Worm (Caenorhabditis elegans) whole organism, early embryonic: Measurements from ENCODE around the gene srt-34.

Experiments used
- B0310.2 ChIP-seq: sonication (generic microtip); optimal IDR thresholded peaks from 2 replicates; lab custom pipeline; 2016; ENCODE audit warnings: mild to moderate bottlenecking, missing genetic modification characterization, missing compliant biosample characterization
- F13C5.2 ChIP-seq: sonication (generic microtip); optimal IDR thresholded peaks from 2 replicates; lab custom pipeline; 2017; ENCODE audit warnings: mild to moderate bottlenecking, missing genetic modification characterization, inconsistent platforms, missing compliant biosample characterization
- aly-1 ChIP-seq: sonication (generic microtip); optimal IDR thresholded peaks from 2 replicates; lab custom pipeline; 2016; ENCODE audit warnings: missing genetic modification characterization, missing compliant biosample characterization
- ama-1 ChIP-seq: fragments of 150-350 bp; optimal IDR thresholded peaks from 2 replicates; lab custom pipeline; 2014
- ceh-13 ChIP-seq: fragments of 200-800 bp; sonication (Bioruptor generic); optimal IDR thresholded peaks from 2 replicates; lab custom pipeline; 2018; ENCODE audit warnings: mild to moderate bottlenecking, missing genetic modification characterization, missing compliant biosample characterization
- ceh-36 ChIP-seq: sonication (generic microtip); optimal IDR thresholded peaks from 2 replicates; lab custom pipeline; 2016; ENCODE audit warnings: missing genetic modification characterization, inconsistent platforms, missing compliant biosample characterization
- ets-7 ChIP-seq: sonication (generic microtip); optimal IDR thresholded peaks from 2 replicates; lab custom pipeline; 2016; ENCODE audit warnings: missing genotype, missing genetic modification characterization, missing compliant biosample characterization
- flt-1 ChIP-seq: fragments of 200-800 bp; sonication (Bioruptor generic); IDR thresholded peaks from 2 replicates; pipeline ENCODE4 v1.3.6; 2022; ENCODE audit warnings: missing genetic modification characterization, missing compliant biosample characterization
- hmbx-1 ChIP-seq: sonication (generic microtip); optimal IDR thresholded peaks from 2 replicates; lab custom pipeline; 2016; ENCODE audit warnings: mild to moderate bottlenecking, missing genetic modification characterization, missing compliant biosample characterization
- hmg-4 ChIP-seq: fragments of 200-800 bp; sonication (Bioruptor generic); optimal IDR thresholded peaks from 2 replicates; lab custom pipeline; 2018; ENCODE audit warnings: mild to moderate bottlenecking, missing genetic modification characterization, missing compliant biosample characterization
- hnd-1 ChIP-seq: sonication (generic microtip); optimal IDR thresholded peaks from 2 replicates; lab custom pipeline; 2016; ENCODE audit warnings: missing genetic modification characterization, missing compliant biosample characterization
- pes-1 ChIP-seq: fragments of 200-800 bp; sonication (Bioruptor generic); IDR thresholded peaks from 2 replicates; pipeline ENCODE4 v1.3.6; 2022; ENCODE audit warnings: missing genetic modification reagents, missing genetic modification characterization, missing compliant biosample characterization
- scrt-1 ChIP-seq: fragments of 200-800 bp; sonication (Bioruptor generic); IDR thresholded peaks from 2 replicates; pipeline ENCODE4 v1.3.6; 2022; ENCODE audit warnings: missing genetic modification characterization, missing compliant biosample characterization
- sea-1 ChIP-seq: fragments of 200-800 bp; sonication (Bioruptor generic); conservative IDR thresholded peaks from 2 replicates; pipeline ENCODE4 v1.3.6; 2022; ENCODE audit warnings: missing genetic modification characterization, missing compliant biosample characterization
- tbx-11 ChIP-seq: fragments of 200-800 bp; sonication (Bioruptor generic); IDR thresholded peaks from 2 replicates; pipeline ENCODE4 v1.3.6; 2022; ENCODE audit warnings: missing genetic modification characterization, missing compliant biosample characterization
- tbx-37 ChIP-seq: fragments of 200-800 bp; sonication (Bioruptor generic); conservative IDR thresholded peaks from 2 replicates; pipeline ENCODE4 v1.3.6; 2022; ENCODE audit warnings: missing genetic modification reagents, missing genetic modification characterization, missing compliant biosample characterization
- tra-4 ChIP-seq: sonication (generic microtip); optimal IDR thresholded peaks from 2 replicates; lab custom pipeline; 2017; ENCODE audit warnings: missing genetic modification characterization, missing compliant biosample characterization

srt-34 gene

ce11 chrV:2826815-2827214, 8.8 kb upstream of the srt-34 start, which contains the start of gene T03D3.5:
Gene T03D3.5 (minus strand): TSS chrV:2826835.
- TF ChIP-seq tra-4 (tag; lab: Kevin White, UChicago) (no peak), hnd-1 (tag; lab: Kevin White, UChicago) (no peak), ets-7 (tag; lab: Kevin White, UChicago) (no peak), aly-1 (no peak), ceh-13 (GFP tag; lab: Kevin White, UChicago) (no peak), scrt-1 (GFP tag; lab: Robert Waterston, UW) (no peak), ceh-36 (tag; lab: Kevin White, UChicago) (no peak), F13C5.2 (tag; lab: Kevin White, UChicago) (no peak)

- TF ChIP-seq ceh-36 (tag; lab: Kevin White, UChicago) (peak; percentile 88), tbx-11 (GFP tag; lab: Robert Waterston, UW) (no peak)
Measured at ce11 chrV:2825978-2826377, 8.0 kb upstream of the srt-34 start.

DNA sequence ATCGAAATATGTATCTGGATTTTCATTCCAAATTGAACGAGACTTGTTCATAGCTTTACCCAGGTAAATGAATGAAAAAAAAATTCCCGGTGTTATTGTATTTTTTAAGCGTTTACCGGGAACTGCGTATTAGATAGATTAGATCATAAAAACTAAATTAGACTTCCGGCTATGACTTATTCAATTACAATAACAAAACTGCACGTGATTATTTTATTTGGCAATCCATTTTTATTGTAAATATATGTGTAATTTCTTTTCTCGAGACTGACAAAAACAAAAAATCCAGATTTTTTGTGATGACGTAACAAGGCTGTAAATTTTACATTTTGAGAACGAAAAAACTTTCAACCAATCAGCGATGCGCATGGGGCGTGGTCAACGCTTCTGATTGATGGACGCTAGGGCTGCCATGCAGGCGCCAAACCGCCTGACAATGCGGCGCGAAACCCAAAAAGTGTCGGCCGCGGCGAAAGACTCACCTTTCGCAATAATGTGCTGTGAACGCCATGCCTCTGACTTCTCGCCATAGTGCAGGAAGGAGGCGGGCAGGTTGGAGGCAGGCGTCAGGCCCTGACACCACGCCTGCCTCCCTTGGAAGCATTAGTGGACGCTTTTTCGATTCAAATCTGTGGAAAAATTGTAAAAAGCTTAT, 3.7 kb upstream of the srt-34 start, which contains the start of gene srh-36:
Gene srh-36 (minus strand): TSS at position 51 of the 655 bp plus-strand sequence.
- TF ChIP-seq flt-1 (GFP tag; lab: Robert Waterston, UW) (no peak), tra-4 (tag; lab: Kevin White, UChicago) (no peak), tbx-37 (GFP tag; lab: Robert Waterston, UW) (no peak), hnd-1 (tag; lab: Kevin White, UChicago) (no peak), F13C5.2 (tag; lab: Kevin White, UChicago) (no peak), hmbx-1 (tag; lab: Kevin White, UChicago) (no peak), B0310.2 (no peak), ceh-13 (GFP tag; lab: Kevin White, UChicago) (no peak), tbx-11 (GFP tag; lab: Robert Waterston, UW) (no peak), ets-7 (tag; lab: Kevin White, UChicago) (no peak), ama-1 (lab: Kevin White, UChicago) (no peak), pes-1 (GFP tag; lab: Robert Waterston, UW) (no peak), hmg-4 (GFP tag; lab: Kevin White, UChicago) (no peak), aly-1 (no peak), sea-1 (GFP tag; lab: Robert Waterston, UW) (no peak), scrt-1 (GFP tag; lab: Robert Waterston, UW) (no peak), ceh-36 (tag; lab: Kevin White, UChicago) (no peak)

- no peak for TF ChIP-seq tra-4 (tag; lab: Kevin White, UChicago)
- no peak for TF ChIP-seq F13C5.2 (tag; lab: Kevin White, UChicago)
- no peak for TF ChIP-seq hmg-4 (GFP tag; lab: Kevin White, UChicago)
- no peak for TF ChIP-seq flt-1 (GFP tag; lab: Robert Waterston, UW)
- no peak for TF ChIP-seq hnd-1 (tag; lab: Kevin White, UChicago)
- no peak for TF ChIP-seq aly-1
Measured at ce11 chrV:2815956-2816355, 2.1 kb downstream of the srt-34 start, which contains the start of gene F54E2.5. Gene F54E2.5 (minus strand): TSS chrV:2816056.

DNA sequence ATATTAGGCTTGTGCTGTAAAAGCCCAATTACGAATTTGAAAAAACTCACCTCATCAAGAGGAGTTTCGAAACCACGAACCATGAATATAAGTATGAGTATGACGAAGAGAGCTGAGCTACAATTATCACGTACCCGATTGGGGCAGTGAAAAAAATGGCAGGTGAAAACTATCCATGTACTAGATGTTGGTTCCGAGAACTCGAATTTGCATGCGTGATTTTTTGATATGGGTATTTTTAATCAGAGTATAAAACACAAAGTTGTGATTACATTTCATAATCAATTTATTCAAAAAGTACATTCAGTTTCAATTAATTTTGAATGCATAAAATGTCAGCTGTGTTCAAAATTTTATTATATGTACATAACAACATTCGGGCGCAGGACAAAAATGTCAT, 4.2 kb downstream of the srt-34 start, which contains the start of gene F54E2.9:
Gene F54E2.9 (minus strand): TSS at position 132 of the 400 bp plus-strand sequence.
- TF ChIP-seq hmg-4 (GFP tag; lab: Kevin White, UChicago) (no peak), ceh-36 (tag; lab: Kevin White, UChicago) (no peak), pes-1 (GFP tag; lab: Robert Waterston, UW) (no peak), ets-7 (tag; lab: Kevin White, UChicago) (no peak), tra-4 (tag; lab: Kevin White, UChicago) (no peak), tbx-11 (GFP tag; lab: Robert Waterston, UW) (no peak), hmbx-1 (tag; lab: Kevin White, UChicago) (no peak), tbx-37 (GFP tag; lab: Robert Waterston, UW) (no peak), scrt-1 (GFP tag; lab: Robert Waterston, UW) (no peak), ceh-13 (GFP tag; lab: Kevin White, UChicago) (no peak), aly-1 (no peak), hnd-1 (tag; lab: Kevin White, UChicago) (no peak), B0310.2 (no peak)

DNA sequence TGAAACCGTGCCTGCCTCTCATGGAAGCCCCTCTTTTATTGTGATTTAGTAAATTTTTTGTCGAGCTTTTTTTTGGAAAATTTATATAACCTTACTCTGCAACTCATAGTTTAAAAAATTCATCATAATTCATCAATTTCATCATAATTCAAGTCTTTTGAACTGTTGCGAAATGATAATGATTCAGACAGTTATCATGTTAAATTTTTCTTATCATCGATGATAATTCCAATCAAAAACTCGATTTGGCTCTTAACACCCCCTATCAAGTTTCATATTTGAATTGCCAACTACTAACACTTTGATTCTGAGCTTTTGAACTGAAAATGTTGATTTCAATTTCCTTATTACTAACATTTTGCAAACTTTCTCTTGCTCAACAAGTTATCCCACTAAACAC, 7.9 kb downstream of the srt-34 start, which contains the start of gene F54E2.1:
Gene F54E2.1 (plus strand): TSS at position 235 of the 400 bp plus-strand sequence.
- no peak for TF ChIP-seq hnd-1 (tag; lab: Kevin White, UChicago)
- no peak for TF ChIP-seq tbx-11 (GFP tag; lab: Robert Waterston, UW)
- TF ChIP-seq B0310.2, result no peak
- TF ChIP-seq tbx-37 (GFP tag; lab: Robert Waterston, UW), result no peak
- TF ChIP-seq ets-7 (tag; lab: Kevin White, UChicago), result no peak
- TF ChIP-seq hmbx-1 (tag; lab: Kevin White, UChicago), result no peak
- TF ChIP-seq hmg-4 (GFP tag; lab: Kevin White, UChicago), result no peak
- TF ChIP-seq ceh-13 (GFP tag; lab: Kevin White, UChicago), result no peak

- TF ChIP-seq F13C5.2 (tag; lab: Kevin White, UChicago), result no peak
- no peak for TF ChIP-seq scrt-1 (GFP tag; lab: Robert Waterston, UW)
- no peak; the same call in 1 of the 2 replicates for TF ChIP-seq tbx-11 (GFP tag; lab: Robert Waterston, UW)
- no peak for TF ChIP-seq aly-1
- no peak for TF ChIP-seq pes-1 (GFP tag; lab: Robert Waterston, UW)
- TF ChIP-seq tra-4 (tag; lab: Kevin White, UChicago), result no peak
- TF ChIP-seq B0310.2, result no peak
- TF ChIP-seq ceh-36 (tag; lab: Kevin White, UChicago), result no peak
- no peak for TF ChIP-seq tbx-37 (GFP tag; lab: Robert Waterston, UW)
- TF ChIP-seq ceh-13 (GFP tag; lab: Kevin White, UChicago), result no peak
- TF ChIP-seq ama-1 (lab: Kevin White, UChicago), result no peak
- no peak for TF ChIP-seq sea-1 (GFP tag; lab: Robert Waterston, UW)
- TF ChIP-seq hnd-1 (tag; lab: Kevin White, UChicago), result no peak
- TF ChIP-seq hmbx-1 (tag; lab: Kevin White, UChicago), result no peak
- no peak for TF ChIP-seq hmg-4 (GFP tag; lab: Kevin White, UChicago)
- TF ChIP-seq flt-1 (GFP tag; lab: Robert Waterston, UW), result no peak
- no peak for TF ChIP-seq ets-7 (tag; lab: Kevin White, UChicago)
Measured at ce11 chrV:2809443-2809842, 8.6 kb downstream of the srt-34 start.
